Fruit fly (Drosophila melanogaster): ENCODE measurements around the gene CG1113.

CG1113 gene

DNA sequence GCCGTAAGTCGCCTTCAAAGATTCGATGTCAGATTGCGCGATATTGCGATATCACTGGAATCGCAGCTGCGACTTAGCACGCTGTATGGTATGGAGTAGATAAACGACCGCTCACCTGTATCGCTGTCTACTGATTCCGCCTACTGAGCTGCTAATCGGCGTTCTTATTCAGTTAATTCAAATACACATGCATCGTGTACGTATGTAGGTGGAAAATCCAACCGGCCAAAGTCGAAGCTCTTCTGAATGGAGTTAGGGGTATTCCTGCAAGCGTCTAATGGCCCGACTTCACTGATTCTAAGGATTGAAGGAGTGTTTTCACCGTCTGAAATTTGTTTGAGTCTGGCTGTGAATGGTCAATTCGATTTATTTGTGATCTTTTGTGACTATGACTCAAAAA, 29.8 kb upstream of the CG1113 start, which contains the start of gene CG2604 (continued):
- TF ChIP-seq zf30C (GFP tag; optimal IDR thresholded peaks at IDR 0.05) (no peak), Drgx (GFP tag; IDR thresholded peaks at IDR 0.05) (peak; percentile 50), Fer3 (tag; optimal IDR thresholded peaks at IDR 0.05) (no peak), HLHmδ (GFP tag; optimal IDR thresholded peaks at IDR 0.05) (no peak), CG3407 (GFP tag; optimal IDR thresholded peaks at IDR 0.05) (no peak), seq (GFP tag; IDR thresholded peaks at IDR 0.05) (no peak), CG10462 (GFP tag; optimal IDR thresholded peaks at IDR 0.05) (no peak), Camta (GFP tag; optimal IDR thresholded peaks at IDR 0.05) (no peak), HmgZ (tag; optimal IDR thresholded peaks at IDR 0.05) (peak; percentile 10), CG4820 (GFP tag; optimal IDR thresholded peaks at IDR 0.05) (no peak), tll (GFP tag; optimal IDR thresholded peaks at IDR 0.05) (no peak), CG16813 (GFP tag; IDR thresholded peaks at IDR 0.05; ENCODE audit: partially characterized antibody) (no peak), CG34422 (GFP tag; IDR thresholded peaks at IDR 0.05) (no peak), vnd (GFP tag; IDR thresholded peaks at IDR 0.05; ENCODE audit: partially characterized antibody) (no peak), sna (GFP tag; IDR thresholded peaks at IDR 0.05; ENCODE audit: partially characterized antibody) (no peak), Elba2 (GFP tag; optimal IDR thresholded peaks at IDR 0.05) (peak; percentile 50), lab (GFP tag; optimal IDR thresholded peaks at IDR 0.05) (no peak), hth (optimal IDR thresholded peaks at IDR 0.05) (no peak), Med (GFP tag) (peak; percentile 74), CG11723 (GFP tag; optimal IDR thresholded peaks at IDR 0.05) (no peak), CG17385 (GFP tag; optimal IDR thresholded peaks at IDR 0.05) (no peak), Sox102F (GFP tag; optimal IDR thresholded peaks at IDR 0.05) (no peak), Gsc (GFP tag; IDR thresholded peaks at IDR 0.05) (no peak), CG15479 (GFP tag; optimal IDR thresholded peaks at IDR 0.05) (no peak), CG7357 (GFP tag; IDR thresholded peaks at IDR 0.05) (peak; percentile 92), lilli (GFP tag; optimal IDR thresholded peaks at IDR 0.05) (no peak), Myb (GFP tag; optimal IDR thresholded peaks at IDR 0.05) (peak; percentile 23), Kr (GFP tag; optimal IDR thresholded peaks at IDR 0.05) (no peak), fd64A (GFP tag; optimal IDR thresholded peaks at IDR 0.05) (no peak), CG32767 (GFP tag; IDR thresholded peaks at IDR 0.05) (no peak), bowl (GFP tag; IDR thresholded peaks at IDR 0.05) (no peak), ssp (GFP tag; IDR thresholded peaks at IDR 0.05) (peak; percentile 94), CG10147 (GFP tag; optimal IDR thresholded peaks at IDR 0.05) (no peak), row (GFP tag; IDR thresholded peaks at IDR 0.05) (peak; percentile 68), Atf3 (GFP tag; optimal IDR thresholded peaks at IDR 0.05) (no peak), NC2α (GFP tag; optimal IDR thresholded peaks at IDR 0.05) (no peak), CG3838 (GFP tag; optimal IDR thresholded peaks at IDR 0.05) (no peak), CG11696 (GFP tag; IDR thresholded peaks at IDR 0.05) (no peak), en (GFP tag; optimal IDR thresholded peaks at IDR 0.05) (no peak), CG17359 (tag; optimal IDR thresholded peaks at IDR 0.05) (no peak), CG3847 (GFP tag; IDR thresholded peaks at IDR 0.05) (no peak), CG16863 (GFP tag; optimal IDR thresholded peaks at IDR 0.05) (no peak), cato (GFP tag; optimal IDR thresholded peaks at IDR 0.05; ENCODE audit: borderline replicate concordance) (no peak), sob (GFP tag; IDR thresholded peaks at IDR 0.05) (0 out of 2 replicates have a peak, but pooled peaks have one; percentile 13), CG31224 (GFP tag; IDR thresholded peaks at IDR 0.05) (no peak), CG10654 (GFP tag; optimal IDR thresholded peaks at IDR 0.05) (no peak), CG10321 (GFP tag; IDR thresholded peaks at IDR 0.05) (no peak), CG17361 (GFP tag; IDR thresholded peaks at IDR 0.05) (no peak), CG10543 (GFP tag; optimal IDR thresholded peaks at IDR 0.05) (no peak), Dip3 (GFP tag; optimal IDR thresholded peaks at IDR 0.05) (no peak), unc-4 (GFP tag; IDR thresholded peaks at IDR 0.05; ENCODE audit: partially characterized antibody) (no peak), sug (tag; optimal IDR thresholded peaks at IDR 0.05) (peak; percentile 23)

Data from whole organism, embryonic.